Fruit fly (Drosophila melanogaster) S2 (cell line): Measurements from ENCODE around the gene CG12194.

Experiments used
- CG8478 ChIP-seq: fragments of >200 bp; optimal IDR thresholded peaks from 2 replicates; lab custom pipeline; 2018
- CTCF ChIP-seq, 2 experiments: fragments of >200 bp; optimal IDR thresholded peaks; 2 replicates each; lab custom pipeline; 2018

DNA sequence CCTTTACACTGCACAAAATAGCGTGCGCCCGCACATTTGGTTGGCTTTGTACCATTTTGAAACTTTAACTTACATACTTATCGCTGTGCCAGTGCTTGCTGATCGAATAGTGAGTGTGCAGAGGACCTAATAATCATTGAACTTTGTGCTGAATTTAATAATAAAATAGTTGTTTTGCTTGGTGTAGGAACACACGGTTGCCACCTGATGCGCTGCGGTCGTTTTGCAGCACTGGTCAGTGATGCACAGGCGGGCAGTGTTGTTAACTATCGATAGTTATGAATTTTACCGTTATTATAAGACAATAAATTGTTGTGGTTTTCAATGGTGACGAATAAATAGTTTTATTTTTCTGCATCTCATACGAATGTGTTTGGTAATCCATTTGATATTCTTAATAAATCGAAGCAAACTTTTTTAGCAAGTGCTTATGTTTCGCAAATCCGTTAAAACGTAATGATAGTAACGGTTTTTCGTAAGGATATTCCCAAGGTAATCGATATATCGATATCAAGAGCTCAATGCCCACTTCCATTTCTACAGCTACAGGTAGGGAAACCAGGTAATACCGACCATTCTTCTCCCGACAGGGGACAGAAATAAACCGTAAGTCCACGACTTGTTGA lies at the start of gene CG12194, which contains the start of gene tank:
- TF ChIP-seq CTCF (optimal IDR thresholded peaks at IDR 0.05; lab: Kevin White, UChicago): no peak
- no peak for TF ChIP-seq CG8478 (lab: Kevin White, UChicago)
